Worm (Caenorhabditis elegans) whole organism, young adult: ENCODE measurements around the gene F21D9.3.

ENCODE experiments used
- F23B12.7 ChIP-seq: sonication (generic microtip); optimal IDR thresholded peaks from 2 replicates; lab custom pipeline; 2017; ENCODE audit warnings: missing genetic modification characterization, mild to moderate bottlenecking, missing compliant biosample characterization, antibody characterized with exemption, moderate library complexity; ENCODE audit not compliant: insufficient read depth
- F39B2.1 ChIP-seq: fragments of 200-800 bp; sonication (Bioruptor generic); IDR thresholded peaks from 2 replicates; pipeline ENCODE4 v1.3.6; 2022; ENCODE audit warnings: missing genetic modification reagents, missing genetic modification characterization, missing compliant biosample characterization
- Y53F4B.3 ChIP-seq: fragments of 200-800 bp; sonication (Bioruptor generic); IDR thresholded peaks from 2 replicates; pipeline ENCODE4 v1.3.6; 2022; ENCODE audit warnings: missing genetic modification reagents, missing genetic modification characterization, missing compliant biosample characterization
- akir-1 ChIP-seq: fragments of 200-800 bp; sonication (Bioruptor generic); optimal IDR thresholded peaks from 2 replicates; lab custom pipeline; 2018; ENCODE audit warnings: mild to moderate bottlenecking, missing genetic modification characterization, moderate library complexity, missing compliant biosample characterization
- ama-1 ChIP-seq, 3 experiments: fragments of 150-350 bp in 1 of 3; sonication (generic microtip) in 2 of 3; optimal IDR thresholded peaks; 2 replicates each; lab custom pipeline; 2014 to 2018; ENCODE audit warnings: missing biosample characterization in 2 of 3, missing genetic modification characterization in 2 of 3, missing genetic modification reagents in 2 of 3
- athp-1 ChIP-seq: sonication (generic microtip); optimal IDR thresholded peaks from 2 replicates; lab custom pipeline; 2017; ENCODE audit warnings: mild to moderate bottlenecking, missing genetic modification characterization, missing compliant biosample characterization
- efl-1 ChIP-seq: fragments of 150-350 bp; optimal IDR thresholded peaks from 2 replicates; lab custom pipeline; 2014; ENCODE audit warnings: missing biosample characterization, missing genetic modification reagents, missing genetic modification characterization
- egrh-3 ChIP-seq: fragments of 200-800 bp; sonication (Bioruptor generic); IDR thresholded peaks from 2 replicates; pipeline ENCODE4 v1.3.6; 2022; ENCODE audit warnings: missing genetic modification reagents, missing genetic modification characterization, missing compliant biosample characterization
- hlh-26 ChIP-seq: fragments of 200-800 bp; sonication (Bioruptor generic); conservative IDR thresholded peaks from 2 replicates; pipeline ENCODE4 v1.3.6; 2022; ENCODE audit warnings: missing genetic modification reagents, missing genetic modification characterization, missing compliant biosample characterization
- lin-35 ChIP-seq, 3 experiments: fragments of 150-350 bp in 2 of 3; sonication (generic microtip) in 1 of 3; optimal IDR thresholded peaks; 2 replicates each; lab custom pipeline; 2014 to 2018; ENCODE audit warnings: missing biosample characterization in 3 of 3, missing genetic modification characterization in 3 of 3, missing genetic modification reagents in 3 of 3
- nhr-120 ChIP-seq: fragments of 200-800 bp; sonication (Bioruptor generic); IDR thresholded peaks from 2 replicates; pipeline ENCODE4 v1.3.6; 2022; ENCODE audit warnings: missing genetic modification characterization, missing compliant biosample characterization
- nhr-179 ChIP-seq: sonication (generic microtip); optimal IDR thresholded peaks from 2 replicates; lab custom pipeline; 2016; ENCODE audit warnings: mild to moderate bottlenecking, missing genetic modification characterization, missing compliant biosample characterization
- nhr-90 ChIP-seq: sonication (generic microtip); optimal IDR thresholded peaks from 2 replicates; lab custom pipeline; 2016; ENCODE audit warnings: missing genotype, mild to moderate bottlenecking, missing genetic modification characterization, missing compliant biosample characterization
- tlf-1 ChIP-seq: fragments of 200-800 bp; sonication (Bioruptor generic); optimal IDR thresholded peaks from 2 replicates; lab custom pipeline; 2018; ENCODE audit warnings: mild to moderate bottlenecking, missing genetic modification characterization, missing compliant biosample characterization

ce11 chrV:19211795-19212194, 45.8 kb downstream of the F21D9.3 start, which contains the start of gene nhr-79:
- TF ChIP-seq F23B12.7 (tag; lab: Kevin White, UChicago): no peak
- TF ChIP-seq hlh-26: no peak
- TF ChIP-seq tlf-1: no peak
- TF ChIP-seq F39B2.1 (GFP tag; lab: Robert Waterston, UW): no peak
- TF ChIP-seq akir-1 (GFP tag; lab: Kevin White, UChicago): no peak
- no peak for TF ChIP-seq ama-1 (optimal IDR thresholded peaks at IDR 0.05; lab: Kevin White, UChicago)
- TF ChIP-seq ama-1 (GFP tag; optimal IDR thresholded peaks at IDR 0.05; lab: Kevin White, UChicago): no peak
- TF ChIP-seq nhr-90 (tag; lab: Kevin White, UChicago): no peak
- no peak for TF ChIP-seq egrh-3 (GFP tag; lab: Robert Waterston, UW)
- no peak for TF ChIP-seq athp-1
- no peak for TF ChIP-seq efl-1 (GFP tag; lab: Kevin White, UChicago)
- TF ChIP-seq nhr-120: no peak
- TF ChIP-seq Y53F4B.3 (GFP tag; lab: Robert Waterston, UW): no peak
- TF ChIP-seq lin-35 (GFP tag; optimal IDR thresholded peaks at IDR 0.05; lab: Kevin White, UChicago): no peak
- no peak for TF ChIP-seq nhr-179
